Fruit fly (Drosophila melanogaster): ENCODE results near the gene CG15812.

DNA sequence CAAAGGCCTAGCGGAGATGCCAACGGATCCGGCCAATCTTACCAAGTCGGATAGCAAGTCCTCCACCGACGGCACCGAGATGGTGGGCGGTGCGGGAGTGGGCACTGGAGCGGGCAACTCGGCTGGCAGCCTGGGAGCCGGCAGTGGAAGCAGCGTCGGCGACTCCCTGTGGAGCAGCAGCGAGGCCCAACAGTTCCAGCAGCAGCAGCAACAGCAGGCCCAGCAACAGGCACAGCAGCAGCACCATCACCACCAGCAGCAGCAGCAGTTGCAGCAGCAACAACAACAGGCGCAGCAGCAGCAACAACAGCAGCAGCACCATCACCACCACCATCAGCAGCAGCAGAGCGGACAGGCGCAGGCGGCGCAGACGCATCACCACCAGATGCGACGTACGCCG is 9.4 kb upstream of the CG15812 start:
- TF ChIP-seq psq (GFP tag; optimal IDR thresholded peaks at IDR 0.05) (no peak), N (GFP tag; optimal IDR thresholded peaks at IDR 0.05) (no peak), CrebA (GFP tag; optimal IDR thresholded peaks at IDR 0.05; ENCODE audit: borderline replicate concordance) (no peak), usp (GFP tag; optimal IDR thresholded peaks at IDR 0.05) (no peak), h (GFP tag; optimal IDR thresholded peaks at IDR 0.05) (no peak)
